Fruit fly (Drosophila melanogaster) whole organism, embryonic: ENCODE measurements around the gene DCTN1-p150.

Source experiments
- Awh ChIP-seq: fragments of 200-800 bp; sonication (Bioruptor generic); IDR thresholded peaks from 2 replicates; pipeline ENCODE4, ENCODE4 v1.3.6; 2022; ENCODE audit warnings: missing biosample characterization, missing genetic modification characterization
- BEAF-32 ChIP-seq: fragments of 200-800 bp; sonication (Bioruptor generic); optimal IDR thresholded peaks from 3 replicates; lab custom pipeline; 2017; ENCODE audit warnings: missing biosample characterization, missing genetic modification characterization, mild to moderate bottlenecking, moderate library complexity, missing genetic modification reagents
- Blimp-1 ChIP-seq: fragments of 200-800 bp; sonication (Bioruptor generic); optimal IDR thresholded peaks from 3 replicates; lab custom pipeline; 2018; ENCODE audit warnings: missing biosample characterization, missing genetic modification characterization, mild to moderate bottlenecking, moderate library complexity, missing genetic modification reagents
- CG10274 ChIP-seq: fragments of 200-800 bp; sonication (Bioruptor generic); optimal IDR thresholded peaks from 3 replicates; lab custom pipeline; 2017; ENCODE audit warnings: missing biosample characterization, mild to moderate bottlenecking, missing genetic modification characterization
- CG10366 ChIP-seq: fragments of 200-800 bp; sonication (Bioruptor generic); IDR thresholded peaks from 2 replicates; pipeline ENCODE4 v1.3.6; 2022; ENCODE audit warnings: missing biosample characterization, missing genetic modification characterization
- CG1602 ChIP-seq: fragments of 200-800 bp; sonication (Bioruptor generic); optimal IDR thresholded peaks from 3 replicates; lab custom pipeline; 2016; ENCODE audit warnings: missing biosample characterization, missing genetic modification characterization
- CG17359 ChIP-seq: fragments of 200-800 bp; sonication (Bioruptor generic); optimal IDR thresholded peaks from 3 replicates; lab custom pipeline; 2018; ENCODE audit warnings: missing biosample characterization, mild to moderate bottlenecking, missing genetic modification characterization, moderate library complexity
- CG17568 ChIP-seq: fragments of 200-800 bp; sonication (Bioruptor generic); optimal IDR thresholded peaks from 2 replicates; lab custom pipeline; 2018; ENCODE audit warnings: missing biosample characterization, mild to moderate bottlenecking, missing genetic modification characterization, moderate library complexity
- CG17829 ChIP-seq: fragments of 200-800 bp; optimal IDR thresholded peaks from 2 replicates; lab custom pipeline; 2019; ENCODE audit warnings: missing biosample characterization, mild to moderate bottlenecking, missing genetic modification characterization, moderate library complexity
- CG18599 ChIP-seq: fragments of 200-800 bp; sonication (Bioruptor generic); optimal IDR thresholded peaks from 3 replicates; lab custom pipeline; 2017; ENCODE audit warnings: missing biosample characterization, missing genetic modification characterization, mild to moderate bottlenecking, moderate library complexity, missing genetic modification reagents
- CG2889 ChIP-seq: fragments of 200-800 bp; sonication (Bioruptor generic); IDR thresholded peaks from 3 replicates; pipeline ENCODE4 v1.3.6; 2022; ENCODE audit warnings: missing biosample characterization, missing genetic modification characterization
- CG31388 ChIP-seq: fragments of 200-800 bp; sonication (Bioruptor generic); optimal IDR thresholded peaks from 2 replicates; lab custom pipeline; 2016; ENCODE audit warnings: missing biosample characterization, missing genetic modification characterization
- CG32772 ChIP-seq: fragments of 200-800 bp; sonication (Bioruptor generic); IDR thresholded peaks from 2 replicates; pipeline ENCODE4 v1.3.6; 2022; ENCODE audit warnings: missing biosample characterization, missing genetic modification characterization
- CG3726 ChIP-seq: fragments of 200-800 bp; sonication (Bioruptor generic); IDR thresholded peaks from 3 replicates; pipeline ENCODE4, ENCODE4 v1.3.6; 2022; ENCODE audit warnings: missing biosample characterization, missing genetic modification characterization
- CG3995 ChIP-seq: fragments of 200-800 bp; sonication (Bioruptor generic); optimal IDR thresholded peaks from 3 replicates; lab custom pipeline; 2016; ENCODE audit warnings: missing biosample characterization, missing genetic modification characterization
- CG4424 ChIP-seq: fragments of 200-800 bp; sonication (Bioruptor generic); optimal IDR thresholded peaks from 3 replicates; lab custom pipeline; 2016; ENCODE audit warnings: missing biosample characterization, missing genetic modification characterization
- CG4707 ChIP-seq: fragments of 200-800 bp; sonication (Bioruptor generic); optimal IDR thresholded peaks from 2 replicates; lab custom pipeline; 2018; ENCODE audit warnings: missing biosample characterization, mild to moderate bottlenecking, missing genetic modification characterization, moderate library complexity
- CG6654 ChIP-seq: fragments of 200-800 bp; sonication (Bioruptor generic); optimal IDR thresholded peaks from 2 replicates; lab custom pipeline; 2017; ENCODE audit warnings: missing biosample characterization, mild to moderate bottlenecking, missing genetic modification characterization
- CG7372 ChIP-seq: fragments of 200-800 bp; sonication (Bioruptor generic); IDR thresholded peaks from 2 replicates; pipeline ENCODE4 v1.3.6; 2022; ENCODE audit warnings: missing biosample characterization, missing genetic modification characterization
- CG7839 ChIP-seq: fragments of 200-800 bp; sonication (Bioruptor generic); optimal IDR thresholded peaks from 3 replicates; lab custom pipeline; 2018; ENCODE audit warnings: missing biosample characterization, mild to moderate bottlenecking, missing genetic modification characterization, moderate library complexity
- CG7928 ChIP-seq: fragments of 200-800 bp; sonication (Bioruptor generic); optimal IDR thresholded peaks from 2 replicates; lab custom pipeline; 2017; ENCODE audit warnings: missing biosample characterization, mild to moderate bottlenecking, missing genetic modification characterization
- CG7987 ChIP-seq: fragments of 200-800 bp; sonication (Bioruptor generic); optimal IDR thresholded peaks from 2 replicates; lab custom pipeline; 2018; ENCODE audit warnings: missing biosample characterization, mild to moderate bottlenecking, missing genetic modification characterization, moderate library complexity
- CG8359 ChIP-seq: fragments of 200-800 bp; sonication (Bioruptor generic); optimal IDR thresholded peaks from 2 replicates; lab custom pipeline; 2017; ENCODE audit warnings: missing biosample characterization, mild to moderate bottlenecking, missing genetic modification characterization, borderline replicate concordance
- CG9215 ChIP-seq: fragments of 200-800 bp; sonication (Bioruptor generic); IDR thresholded peaks from 2 replicates; pipeline ENCODE4 v1.3.6; 2022; ENCODE audit warnings: missing biosample characterization, missing genetic modification characterization
- Chrac-16 ChIP-seq: fragments of 200-800 bp; sonication (Bioruptor generic); optimal IDR thresholded peaks from 3 replicates; lab custom pipeline; 2016; ENCODE audit warnings: missing biosample characterization, missing genetic modification characterization
- Deaf1 ChIP-seq: fragments of 200-800 bp; optimal IDR thresholded peaks from 3 replicates; lab custom pipeline; 2019; ENCODE audit warnings: missing biosample characterization, mild to moderate bottlenecking, missing genetic modification characterization, moderate library complexity
- Dip2 ChIP-seq: fragments of 200-800 bp; sonication (Bioruptor generic); IDR thresholded peaks from 2 replicates; pipeline ENCODE4 v1.3.6; 2022; ENCODE audit warnings: missing biosample characterization, missing genetic modification characterization
- Dip3 ChIP-seq: fragments of 200-800 bp; sonication (Bioruptor generic); optimal IDR thresholded peaks from 3 replicates; lab custom pipeline; 2016; ENCODE audit warnings: missing biosample characterization, missing genetic modification characterization
- Dref ChIP-seq: fragments of 200-800 bp; sonication (Bioruptor generic); IDR thresholded peaks from 2 replicates; pipeline ENCODE4 v1.3.6; 2022; ENCODE audit warnings: missing biosample characterization, missing genetic modification characterization
- Ets97D ChIP-seq: fragments of 200-800 bp; sonication (Bioruptor generic); optimal IDR thresholded peaks from 3 replicates; lab custom pipeline; 2016; ENCODE audit warnings: missing biosample characterization, missing genetic modification characterization
- Hmr ChIP-seq: fragments of 200-800 bp; sonication (Bioruptor generic); optimal IDR thresholded peaks from 3 replicates; lab custom pipeline; 2017; ENCODE audit warnings: mild to moderate bottlenecking, missing biosample characterization, missing genetic modification reagents, missing genetic modification characterization
- Hr3 ChIP-seq: fragments of 200-800 bp; sonication (Bioruptor generic); optimal IDR thresholded peaks from 3 replicates; lab custom pipeline; 2016; ENCODE audit warnings: missing biosample characterization, missing genetic modification characterization
- Oli ChIP-seq: fragments of 200-800 bp; sonication (Bioruptor generic); optimal IDR thresholded peaks from 2 replicates; lab custom pipeline; 2018; ENCODE audit warnings: missing biosample characterization, mild to moderate bottlenecking, missing genetic modification characterization, moderate library complexity
- Sin3A ChIP-seq: fragments of >200 bp; optimal IDR thresholded peaks from 2 replicates; lab custom pipeline; 2018
- Stat92E ChIP-seq, 3 experiments: fragments of >200 bp in 2 of 3; fragments of 200-800 bp in 1 of 3; sonication (Bioruptor generic) in 1 of 3; optimal IDR thresholded peaks; 2 replicates each; lab custom pipeline; 2017 to 2019; ENCODE audit warnings: missing biosample characterization in 3 of 3, missing genetic modification characterization in 3 of 3, mild to moderate bottlenecking in 1 of 3, moderate library complexity in 1 of 3
- Taf1 ChIP-seq: fragments of 200-800 bp; sonication (Bioruptor generic); IDR thresholded peaks from 2 replicates; pipeline ENCODE4 v1.3.6; 2022; ENCODE audit warnings: missing biosample characterization, missing genetic modification characterization
- Usf ChIP-seq: fragments of 200-800 bp; sonication (Bioruptor generic); optimal IDR thresholded peaks from 2 replicates; lab custom pipeline; 2017; ENCODE audit warnings: missing genotype, missing biosample characterization, missing genetic modification characterization
- cas ChIP-seq: fragments of 200-800 bp; sonication (Bioruptor generic); IDR thresholded peaks from 2 replicates; pipeline ENCODE4 v1.3.6; 2022; ENCODE audit warnings: missing biosample characterization, missing genetic modification characterization
- ci ChIP-seq: fragments of 200-800 bp; sonication (Bioruptor generic); IDR thresholded peaks from 3 replicates; pipeline ENCODE4 v1.3.6; 2022; ENCODE audit warnings: missing biosample characterization, missing genetic modification characterization
- fru ChIP-seq: fragments of >200 bp; optimal IDR thresholded peaks from 2 replicates; lab custom pipeline; 2017
- gem ChIP-seq: fragments of 200-800 bp; sonication (Bioruptor generic); optimal IDR thresholded peaks from 2 replicates; lab custom pipeline; 2019; ENCODE audit warnings: missing biosample characterization, mild to moderate bottlenecking, missing genetic modification characterization, moderate library complexity
- maf-S ChIP-seq: fragments of 200-800 bp; sonication (Bioruptor generic); optimal IDR thresholded peaks from 2 replicates; lab custom pipeline; 2016; ENCODE audit warnings: missing biosample characterization, missing genetic modification characterization
- pb ChIP-seq: fragments of 200-800 bp; sonication (Bioruptor generic); optimal IDR thresholded peaks from 3 replicates; lab custom pipeline; 2016; ENCODE audit warnings: missing biosample characterization, missing genetic modification characterization
- pfk ChIP-seq: fragments of 200-800 bp; sonication (Bioruptor generic); optimal IDR thresholded peaks from 2 replicates; lab custom pipeline; 2018; ENCODE audit warnings: missing biosample characterization, mild to moderate bottlenecking, missing genetic modification characterization, moderate library complexity
- pum ChIP-seq: fragments of 200-800 bp; sonication (Bioruptor generic); optimal IDR thresholded peaks from 2 replicates; lab custom pipeline; 2016; ENCODE audit warnings: missing biosample characterization, missing genetic modification characterization
- slou ChIP-seq: fragments of 200-800 bp; sonication (Bioruptor generic); optimal IDR thresholded peaks from 3 replicates; lab custom pipeline; 2016; ENCODE audit warnings: missing biosample characterization, missing genetic modification characterization
- stc ChIP-seq: fragments of 200-800 bp; sonication (Bioruptor generic); IDR thresholded peaks from 2 replicates; pipeline ENCODE4 v1.3.6; 2022; ENCODE audit warnings: missing biosample characterization, missing genetic modification characterization
- ttk ChIP-seq: fragments of 200-800 bp; sonication (Bioruptor generic); IDR thresholded peaks from 2 replicates; pipeline ENCODE4 v2.1.2; 2022; ENCODE audit warnings: missing biosample characterization, missing genetic modification characterization
- usp ChIP-seq: fragments of >200 bp; optimal IDR thresholded peaks from 2 replicates; lab custom pipeline; 2017; ENCODE audit warnings: missing biosample characterization, missing genetic modification characterization

DCTN1-p150 gene

dm6 chr3L:13923332-13924272, 5.6 kb upstream of the DCTN1-p150 start (continued):
- no peak for TF ChIP-seq Dref (GFP tag; lab: Robert Waterston, UW)
- peak; percentile 19 for TF ChIP-seq Oli (tag; lab: Kevin White, UChicago)
- TF ChIP-seq Hmr (GFP tag; lab: Kevin White, UChicago) = peak; percentile 16
- TF ChIP-seq Chrac-16 (GFP tag; lab: Kevin White, UChicago) = peak; percentile 14
- TF ChIP-seq maf-S (GFP tag; lab: Kevin White, UChicago) = peak; percentile 9
- no peak for TF ChIP-seq CG31388 (GFP tag; lab: Kevin White, UChicago)
- TF ChIP-seq CG7839 (tag; lab: Kevin White, UChicago) = peak; percentile 71
- 0 out of 3 replicates have a peak, but pooled peaks have one; percentile 22 for TF ChIP-seq CG2889 (GFP tag; lab: Robert Waterston, UW)
- TF ChIP-seq Ets97D (GFP tag; lab: Kevin White, UChicago) = no peak
- TF ChIP-seq Blimp-1 = peak; percentile 74
- TF ChIP-seq CG3726 (GFP tag; lab: Robert Waterston, UW) = no peak
- TF ChIP-seq pum (GFP tag; lab: Kevin White, UChicago) = no peak
- TF ChIP-seq usp (GFP tag; lab: Kevin White, UChicago) = no peak
- peak; percentile 70 for TF ChIP-seq cas
- peak; percentile 38; the same call in 1 of the 2 replicates for TF ChIP-seq CG10366
- peak; percentile 33 for TF ChIP-seq Deaf1 (tag; lab: Kevin White, UChicago)
- TF ChIP-seq Awh (GFP tag; lab: Robert Waterston, UW) = peak; percentile 64; the same call in 1 of the 2 replicates
- peak; percentile 46; the same call in 1 of the 2 replicates for TF ChIP-seq CG7372 (GFP tag; lab: Robert Waterston, UW)
- TF ChIP-seq CG18599 (GFP tag; lab: Kevin White, UChicago) = peak; percentile 79
- peak; percentile 55; the same call in 1 of the 2 replicates for TF ChIP-seq stc
- peak; percentile 61 for TF ChIP-seq CG17829 (tag; lab: Kevin White, UChicago)
- peak; percentile 13 for TF ChIP-seq CG6654
- peak; percentile 57; the same call in 1 of the 2 replicates for TF ChIP-seq ttk (GFP tag; lab: Robert Waterston, UW)
- TF ChIP-seq CG8359 (GFP tag; lab: Kevin White, UChicago) = peak; percentile 6
- no peak for TF ChIP-seq pb (GFP tag; lab: Kevin White, UChicago)
- TF ChIP-seq Hr3 (GFP tag; lab: Kevin White, UChicago) = peak; percentile 27
- no peak for TF ChIP-seq pfk (GFP tag; lab: Kevin White, UChicago)
- peak; percentile 68 for TF ChIP-seq CG32772 (GFP tag; lab: Robert Waterston, UW)
- peak; percentile 31 for TF ChIP-seq CG7928 (GFP tag; lab: Kevin White, UChicago)
- peak; percentile 74 for TF ChIP-seq Taf1 (GFP tag; lab: Robert Waterston, UW)
- TF ChIP-seq slou (GFP tag; lab: Kevin White, UChicago) = peak; percentile 8
- no peak for TF ChIP-seq CG7987 (GFP tag; lab: Kevin White, UChicago)
- no peak for TF ChIP-seq Usf (GFP tag; lab: Kevin White, UChicago)
- no peak for TF ChIP-seq Dip2 (GFP tag; lab: Robert Waterston, UW)
- TF ChIP-seq fru (lab: Kevin White, UChicago) = no peak
- peak in 1 of 3 experiments; percentile 20 for TF ChIP-seq Stat92E (GFP tag; optimal IDR thresholded peaks at IDR 0.05; lab: Kevin White, UChicago)
- TF ChIP-seq ci (GFP tag; lab: Robert Waterston, UW) = peak; percentile 63; the same call in 2 of the 3 replicates
- TF ChIP-seq BEAF-32 (GFP tag; lab: Kevin White, UChicago) = no peak
- peak; percentile 44 for TF ChIP-seq CG17359 (tag; lab: Kevin White, UChicago)
- peak; percentile 21 for TF ChIP-seq CG1602 (GFP tag; lab: Kevin White, UChicago)
- TF ChIP-seq Sin3A (lab: Kevin White, UChicago) = no peak
- peak; percentile 38 for TF ChIP-seq CG4424 (GFP tag; lab: Kevin White, UChicago)
- TF ChIP-seq Dip3 (GFP tag; lab: Kevin White, UChicago) = peak; percentile 32
- peak; percentile 75 for TF ChIP-seq gem
- TF ChIP-seq CG10274 = peak; percentile 7
- TF ChIP-seq CG9215 = peak; percentile 71
- no peak for TF ChIP-seq CG3995 (GFP tag; lab: Kevin White, UChicago)
- TF ChIP-seq CG17568 = no peak
- TF ChIP-seq CG4707 (GFP tag; lab: Kevin White, UChicago) = no peak
